Worm (Caenorhabditis elegans): ENCODE results near the gene C54E10.6.

Gene C54E10.6

DNA sequence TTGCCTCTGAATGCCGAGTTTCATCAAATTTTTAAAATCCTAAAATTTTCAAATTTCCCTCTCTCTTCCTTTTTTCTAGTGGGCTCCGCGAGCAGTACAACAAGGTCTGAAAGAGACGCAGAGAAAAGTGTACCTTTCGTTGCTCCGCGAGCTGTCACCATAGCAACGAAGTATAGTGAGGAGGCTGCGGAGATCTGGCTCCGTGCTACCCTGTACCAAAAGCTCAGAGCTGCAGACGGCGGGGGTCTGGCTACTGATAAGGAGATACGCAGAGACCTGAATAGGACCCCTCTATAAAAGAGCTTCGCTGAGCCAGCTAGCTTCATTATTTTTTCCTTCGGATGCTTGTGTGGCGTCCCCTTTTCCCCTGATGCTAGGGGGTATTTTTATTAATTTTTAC, 25.1 kb downstream of the C54E10.6 start, which contains the start of gene Y17D7B.10:
Gene Y17D7B.10 (plus strand): TSS at position 243 of the 400 bp plus-strand sequence.
- TF ChIP-seq lin-11 (tag; optimal IDR thresholded peaks at IDR 0.05): peak; percentile 32
- TF ChIP-seq nhr-10 (tag; optimal IDR thresholded peaks at IDR 0.05): no peak
- TF ChIP-seq fos-1 (tag; optimal IDR thresholded peaks at IDR 0.05): no peak
- no peak for TF ChIP-seq nhr-129 (tag; optimal IDR thresholded peaks at IDR 0.05)
- TF ChIP-seq mbf-1 (tag; optimal IDR thresholded peaks at IDR 0.05): no peak
- no peak for TF ChIP-seq lin-13 (GFP tag; optimal IDR thresholded peaks at IDR 0.05)
- TF ChIP-seq nhr-21 (tag; optimal IDR thresholded peaks at IDR 0.05): no peak

DNA sequence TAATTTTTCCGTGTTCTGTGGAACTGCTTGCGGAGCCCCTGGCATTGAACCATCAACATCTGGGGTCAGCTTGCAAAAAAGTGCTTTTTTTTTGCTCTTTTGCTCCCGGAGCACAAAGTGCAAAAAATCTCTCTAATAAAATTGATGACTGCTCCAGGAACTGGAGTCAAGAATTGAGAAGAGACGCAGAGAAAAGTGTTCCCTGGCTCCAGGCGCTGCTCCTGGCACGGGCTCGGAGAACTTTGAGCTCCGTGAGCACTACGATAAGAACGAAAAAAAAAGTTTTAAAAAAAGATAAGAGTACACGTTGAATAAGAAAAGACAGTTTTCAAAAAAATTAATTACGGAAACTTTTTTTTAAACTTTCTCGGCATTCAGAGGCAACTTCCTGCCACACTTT, 25.8 kb downstream of the C54E10.6 start:
- no peak for TF ChIP-seq ztf-1 (GFP tag; conservative IDR thresholded peaks at IDR 0.05)
- TF ChIP-seq nhr-6 (tag; optimal IDR thresholded peaks at IDR 0.05): no peak
- peak; percentile 11 for TF ChIP-seq crh-2 (tag; optimal IDR thresholded peaks at IDR 0.05)
- TF ChIP-seq sma-9 (GFP tag; optimal IDR thresholded peaks at IDR 0.05): peak; percentile 60
- TF ChIP-seq sma-9 (tag; optimal IDR thresholded peaks at IDR 0.05): no peak
- TF ChIP-seq blmp-1 (tag; optimal IDR thresholded peaks at IDR 0.05; ENCODE audit: insufficient read depth): no peak
- TF ChIP-seq gmeb-1 (tag; optimal IDR thresholded peaks at IDR 0.05): no peak
- peak; percentile 58 for TF ChIP-seq fos-1 (tag; optimal IDR thresholded peaks at IDR 0.05)
- no peak for TF ChIP-seq C34F6.9 (tag; optimal IDR thresholded peaks at IDR 0.05)
- TF ChIP-seq F13H6.1 (tag; optimal IDR thresholded peaks at IDR 0.05): no peak
- TF ChIP-seq nhr-25 (tag; optimal IDR thresholded peaks at IDR 0.05): no peak
- TF ChIP-seq nhr-77 (tag; optimal IDR thresholded peaks at IDR 0.05): no peak
- TF ChIP-seq zag-1 (tag; optimal IDR thresholded peaks at IDR 0.05): no peak
- TF ChIP-seq lin-39 (tag; optimal IDR thresholded peaks at IDR 0.05): no peak
- TF ChIP-seq peb-1 (tag; optimal IDR thresholded peaks at IDR 0.05): no peak
- TF ChIP-seq ceh-16 (tag; optimal IDR thresholded peaks at IDR 0.05): no peak

DNA sequence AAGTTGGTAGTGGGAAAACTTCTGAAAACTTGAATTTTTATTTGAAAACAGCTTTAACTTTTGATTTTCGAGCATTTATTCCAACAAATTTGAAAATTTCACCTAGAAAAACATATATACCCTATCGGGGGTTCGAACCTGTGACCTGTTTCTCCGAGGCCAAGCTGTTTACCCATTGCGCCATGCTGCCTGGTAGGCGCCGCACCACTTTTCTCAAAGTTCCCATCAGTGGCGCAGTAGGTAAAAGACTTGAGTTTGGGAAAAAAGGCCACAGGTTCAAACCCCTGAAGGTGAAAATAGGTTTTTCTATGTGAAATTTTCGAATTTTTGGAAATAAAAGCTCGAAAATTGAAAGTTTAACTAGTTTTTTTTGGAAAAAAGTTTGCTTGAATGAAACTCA, 27.9 kb downstream of the C54E10.6 start:
- TF ChIP-seq egl-27 (tag; optimal IDR thresholded peaks at IDR 0.05): no peak
- no peak for TF ChIP-seq dmd-4 (tag; optimal IDR thresholded peaks at IDR 0.05)
- TF ChIP-seq lin-13 (GFP tag; optimal IDR thresholded peaks at IDR 0.05): no peak
- TF ChIP-seq nhr-25 (tag; optimal IDR thresholded peaks at IDR 0.05): no peak
- no peak for TF ChIP-seq unc-55 (GFP tag; optimal IDR thresholded peaks at IDR 0.05)
- no peak for TF ChIP-seq nhr-237 (tag; optimal IDR thresholded peaks at IDR 0.05)
- TF ChIP-seq nhr-77 (tag; optimal IDR thresholded peaks at IDR 0.05): no peak
- TF ChIP-seq snpc-4 (tag; optimal IDR thresholded peaks at IDR 0.05): no peak
- TF ChIP-seq alr-1 (tag; optimal IDR thresholded peaks at IDR 0.05): no peak
- no peak for TF ChIP-seq ceh-16 (tag; optimal IDR thresholded peaks at IDR 0.05)
- no peak for TF ChIP-seq lsy-2 (tag; optimal IDR thresholded peaks at IDR 0.05)
- TF ChIP-seq nhr-129 (tag; optimal IDR thresholded peaks at IDR 0.05): no peak
- no peak for TF ChIP-seq unc-39 (tag; optimal IDR thresholded peaks at IDR 0.05)
- TF ChIP-seq nhr-21 (tag; optimal IDR thresholded peaks at IDR 0.05): no peak
- TF ChIP-seq ztf-1 (GFP tag; conservative IDR thresholded peaks at IDR 0.05): no peak
- no peak for TF ChIP-seq F13H6.1 (tag; optimal IDR thresholded peaks at IDR 0.05)
- TF ChIP-seq ztf-11 (tag; optimal IDR thresholded peaks at IDR 0.05): no peak
- no peak for TF ChIP-seq elt-1 (tag; optimal IDR thresholded peaks at IDR 0.05)

- no peak for TF ChIP-seq elt-1 (tag; optimal IDR thresholded peaks at IDR 0.05)
- no peak for TF ChIP-seq nhr-25 (tag; optimal IDR thresholded peaks at IDR 0.05)
- no peak for TF ChIP-seq ceh-16 (tag; optimal IDR thresholded peaks at IDR 0.05)
- TF ChIP-seq Y55F3AM.14 (GFP tag; optimal IDR thresholded peaks at IDR 0.05): no peak
- TF ChIP-seq R02D3.7 (tag; optimal IDR thresholded peaks at IDR 0.05): no peak
- TF ChIP-seq alr-1 (tag; optimal IDR thresholded peaks at IDR 0.05): no peak
- no peak for TF ChIP-seq ztf-1 (GFP tag; conservative IDR thresholded peaks at IDR 0.05)
- TF ChIP-seq ztf-4 (tag; optimal IDR thresholded peaks at IDR 0.05): no peak
- TF ChIP-seq unc-55 (GFP tag; optimal IDR thresholded peaks at IDR 0.05): no peak
Measured at ce11 chrV:18776245-18776737, 32.2 kb downstream of the C54E10.6 start, which contains the start of gene Y17D7B.4. Gene Y17D7B.4 (minus strand): TSS chrV:18776687.

- TF ChIP-seq unc-55 (GFP tag; optimal IDR thresholded peaks at IDR 0.05) (no peak), egl-27 (tag; optimal IDR thresholded peaks at IDR 0.05) (no peak), R02D3.7 (tag; optimal IDR thresholded peaks at IDR 0.05) (no peak), nhr-129 (tag; optimal IDR thresholded peaks at IDR 0.05) (no peak), nhr-25 (tag; optimal IDR thresholded peaks at IDR 0.05) (no peak), C34F6.9 (tag; optimal IDR thresholded peaks at IDR 0.05) (no peak), mdl-1 (tag; optimal IDR thresholded peaks at IDR 0.05) (no peak), crh-2 (tag; optimal IDR thresholded peaks at IDR 0.05) (no peak), alr-1 (tag; optimal IDR thresholded peaks at IDR 0.05) (no peak), nhr-6 (tag; optimal IDR thresholded peaks at IDR 0.05) (no peak), zag-1 (tag; optimal IDR thresholded peaks at IDR 0.05) (no peak), dmd-4 (tag; optimal IDR thresholded peaks at IDR 0.05) (no peak), ceh-82 (tag; optimal IDR thresholded peaks at IDR 0.05) (no peak), elt-1 (tag; optimal IDR thresholded peaks at IDR 0.05) (no peak), ama-1 (optimal IDR thresholded peaks at IDR 0.05) (no peak), mbf-1 (tag; optimal IDR thresholded peaks at IDR 0.05) (no peak), nhr-10 (tag; optimal IDR thresholded peaks at IDR 0.05) (no peak), nhr-12 (tag; optimal IDR thresholded peaks at IDR 0.05) (no peak), ztf-4 (tag; optimal IDR thresholded peaks at IDR 0.05) (no peak), nhr-11 (tag; optimal IDR thresholded peaks at IDR 0.05) (no peak)
Measured at ce11 chrV:18772761-18773160, 35.8 kb downstream of the C54E10.6 start, which contains the start of gene clec-257. Gene clec-257 (plus strand): TSS chrV:18773061.
